Fruit fly (Drosophila melanogaster): ENCODE results near the gene CG34012.
A peak's percentile ranks its signal among the peaks of the same experiment; 100 is the strongest.

The CG34012 gene

dm6 chr3L:11117733-11118132 lies 8.4 kb upstream of the CG34012 start:
- TF ChIP-seq CG11085 (GFP tag; IDR thresholded peaks at IDR 0.05) (no peak), jumu (GFP tag; optimal IDR thresholded peaks at IDR 0.05) (no peak), CG15479 (GFP tag; optimal IDR thresholded peaks at IDR 0.05) (no peak), CG2116 (GFP tag; optimal IDR thresholded peaks at IDR 0.05) (no peak), usp (GFP tag; optimal IDR thresholded peaks at IDR 0.05) (no peak), Dll (GFP tag; IDR thresholded peaks at IDR 0.05; ENCODE audit: partially characterized antibody) (no peak), CG10654 (GFP tag; optimal IDR thresholded peaks at IDR 0.05) (no peak), sna (GFP tag; IDR thresholded peaks at IDR 0.05; ENCODE audit: partially characterized antibody) (0 out of 2 replicates have a peak, but pooled peaks have one; percentile 12), CG33213 (GFP tag; optimal IDR thresholded peaks at IDR 0.05) (no peak), Oli (tag; optimal IDR thresholded peaks at IDR 0.05) (no peak), CG17385 (GFP tag; optimal IDR thresholded peaks at IDR 0.05) (no peak), Awh (GFP tag; IDR thresholded peaks at IDR 0.05) (0 out of 2 replicates have a peak, but pooled peaks have one; percentile 21), ind (GFP tag; optimal IDR thresholded peaks at IDR 0.05) (no peak), cato (GFP tag; optimal IDR thresholded peaks at IDR 0.05; ENCODE audit: borderline replicate concordance) (no peak), danr (GFP tag; IDR thresholded peaks at IDR 0.05) (no peak), Dp (GFP tag; optimal IDR thresholded peaks at IDR 0.05) (no peak), chm (GFP tag; IDR thresholded peaks at IDR 0.05) (no peak), CG4360 (GFP tag; IDR thresholded peaks at IDR 0.05) (peak; percentile 98), CG8281 (tag; optimal IDR thresholded peaks at IDR 0.05) (no peak), ATbp (GFP tag; optimal IDR thresholded peaks at IDR 0.05) (no peak), CG10274 (GFP tag; optimal IDR thresholded peaks at IDR 0.05) (no peak), Dfd (GFP tag; optimal IDR thresholded peaks at IDR 0.05) (peak in 1 of 2 experiments; percentile 14), BtbVII (GFP tag; optimal IDR thresholded peaks at IDR 0.05) (no peak), Ets65A (GFP tag) (peak; percentile 27), HmgZ (tag; optimal IDR thresholded peaks at IDR 0.05) (no peak), B-H1 (GFP tag; IDR thresholded peaks at IDR 0.05) (no peak), vvl (GFP tag; IDR thresholded peaks at IDR 0.05) (no peak), GATAe (GFP tag; conservative IDR thresholded peaks at IDR 0.05) (no peak), lmd (GFP tag; IDR thresholded peaks at IDR 0.05) (no peak), C15 (GFP tag; IDR thresholded peaks at IDR 0.05) (no peak), CG2875 (GFP tag; optimal IDR thresholded peaks at IDR 0.05) (no peak), CG7556 (GFP tag; optimal IDR thresholded peaks at IDR 0.05) (no peak), HLH54F (GFP tag; optimal IDR thresholded peaks at IDR 0.05) (no peak), mam (GFP tag; optimal IDR thresholded peaks at IDR 0.05) (no peak), ci (GFP tag; IDR thresholded peaks at IDR 0.05) (peak; percentile 39; the same call in 1 of the 3 replicates), oc (tag; optimal IDR thresholded peaks at IDR 0.05) (no peak), CG7357 (GFP tag; IDR thresholded peaks at IDR 0.05) (no peak), chinmo (GFP tag; IDR thresholded peaks at IDR 0.05; ENCODE audit: partially characterized antibody) (0 out of 4 replicates have a peak, but pooled peaks have one; percentile 14), CG1602 (GFP tag; optimal IDR thresholded peaks at IDR 0.05) (no peak), CG6175 (GFP tag; IDR thresholded peaks at IDR 0.05) (no peak)

dm6 chr3L:11113198-11114197 lies 4.2 kb upstream of the CG34012 start, which contains the start of gene Sod1:
Sod1 (minus strand) TSS chr3L:11113740.
- TF ChIP-seq nerfin-2 (GFP tag; IDR thresholded peaks at IDR 0.05; ENCODE audit: partially characterized antibody) (no peak), E2f2 (GFP tag; IDR thresholded peaks at IDR 0.05) (peak; percentile 81), CTCF (GFP tag; optimal IDR thresholded peaks at IDR 0.05) (peak; percentile 10), nom (GFP tag; optimal IDR thresholded peaks at IDR 0.05) (peak; percentile 98), gro (GFP tag; optimal IDR thresholded peaks at IDR 0.05) (no peak), cg (GFP tag; optimal IDR thresholded peaks at IDR 0.05) (peak; percentile 30), CG13624 (GFP tag; optimal IDR thresholded peaks at IDR 0.05) (peak; percentile 2), MBD-R2 (GFP tag; IDR thresholded peaks at IDR 0.05) (peak; percentile 41; the same call in 1 of the 2 replicates), CG8765 (GFP tag; IDR thresholded peaks at IDR 0.05) (no peak), ato (GFP tag; IDR thresholded peaks at IDR 0.05; ENCODE audit: partially characterized antibody) (no peak), row (GFP tag; IDR thresholded peaks at IDR 0.05) (peak; percentile 45; the same call in 2 of the 3 replicates), ewg (GFP tag; optimal IDR thresholded peaks at IDR 0.05) (no peak)
